Fruit fly (Drosophila melanogaster) whole organism, wandering third instar larva: ENCODE results near the gene CG10283.

Experiments
- Abd-B ChIP-seq: fragments of >200 bp; optimal IDR thresholded peaks from 2 replicates; lab custom pipeline; 2017; ENCODE audit warnings: missing biosample characterization, missing genetic modification characterization
- CG32264 ChIP-seq: fragments of 200-800 bp; sonication (Bioruptor generic); optimal IDR thresholded peaks from 2 replicates; lab custom pipeline; 2016; ENCODE audit warnings: missing biosample characterization, missing genetic modification characterization
- CG9705 ChIP-seq: fragments of 200-800 bp; sonication (Bioruptor generic); optimal IDR thresholded peaks from 2 replicates; lab custom pipeline; 2018; ENCODE audit warnings: missing biosample characterization, mild to moderate bottlenecking, missing genetic modification characterization
- CrebA ChIP-seq: fragments of 200-800 bp; sonication (Bioruptor generic); optimal IDR thresholded peaks from 2 replicates; lab custom pipeline; 2016; ENCODE audit warnings: missing biosample characterization, mild to moderate bottlenecking, missing genetic modification characterization, borderline replicate concordance
- Dfd ChIP-seq: fragments of >200 bp; optimal IDR thresholded peaks from 2 replicates; lab custom pipeline; 2017; ENCODE audit warnings: missing biosample characterization, missing genetic modification characterization
- Dif ChIP-seq: fragments of 200-275, 200-300 bp; sonication (Bioruptor generic); optimal IDR thresholded peaks from 2 replicates; lab custom pipeline; 2018; ENCODE audit warnings: missing biosample characterization, missing genetic modification characterization; ENCODE audit not compliant: partially characterized antibody
- GATAd ChIP-seq: sonication (Bioruptor generic); optimal IDR thresholded peaks from 2 replicates; lab custom pipeline; 2016; ENCODE audit warnings: missing biosample characterization, missing genetic modification characterization
- HLH106 ChIP-seq: fragments of 200-800 bp; optimal IDR thresholded peaks from 3 replicates; lab custom pipeline; 2019; ENCODE audit warnings: missing biosample characterization, mild to moderate bottlenecking, missing genetic modification characterization, moderate library complexity
- Hnf4 ChIP-seq: fragments of 200-800 bp; sonication (Bioruptor generic); optimal IDR thresholded peaks from 2 replicates; lab custom pipeline; 2016; ENCODE audit warnings: missing biosample characterization, mild to moderate bottlenecking, missing genetic modification characterization
- Hr78 ChIP-seq: fragments of >200 bp; optimal IDR thresholded peaks from 2 replicates; lab custom pipeline; 2017; ENCODE audit warnings: missing biosample characterization, missing genetic modification characterization
- Hr83 ChIP-seq: fragments of 200-300 bp; sonication (Bioruptor generic); optimal IDR thresholded peaks from 2 replicates; lab custom pipeline; 2016; ENCODE audit warnings: missing biosample characterization, mild to moderate bottlenecking, missing genetic modification characterization, moderate library complexity; ENCODE audit not compliant: poor library complexity, severe bottlenecking
- Mio ChIP-seq: sonication (Bioruptor generic); optimal IDR thresholded peaks from 2 replicates; lab custom pipeline; 2016; ENCODE audit warnings: missing biosample characterization, missing genetic modification characterization
- Myc ChIP-seq: fragments of >200 bp; optimal IDR thresholded peaks from 2 replicates; lab custom pipeline; 2017
- N ChIP-seq: fragments of >200 bp; optimal IDR thresholded peaks from 2 replicates; lab custom pipeline; 2018; ENCODE audit warnings: missing biosample characterization, missing external identifiers, missing genetic modification characterization
- OdsH ChIP-seq: fragments of 200-800 bp; sonication (Bioruptor generic); optimal IDR thresholded peaks from 2 replicates; lab custom pipeline; 2016; ENCODE audit warnings: missing biosample characterization, mild to moderate bottlenecking, missing genetic modification characterization
- Rel ChIP-seq, 2 experiments: fragments of 200-800 bp; sonication (Bioruptor generic) in 1 of 2; optimal IDR thresholded peaks; 2 replicates in 1 of 2; 3 replicates in 1 of 2; lab custom pipeline; 2016 to 2019; ENCODE audit warnings: mild to moderate bottlenecking in 2 of 2, missing biosample characterization in 2 of 2, missing genetic modification characterization in 2 of 2, moderate library complexity in 1 of 2
- Sp1 ChIP-seq: fragments of 200-800 bp; sonication (Bioruptor generic); optimal IDR thresholded peaks from 3 replicates; lab custom pipeline; 2019; ENCODE audit warnings: missing biosample characterization, mild to moderate bottlenecking, missing genetic modification characterization, moderate library complexity
- Vsx2 ChIP-seq: fragments of 200-300, 225-300 bp; sonication (Bioruptor generic); optimal IDR thresholded peaks from 2 replicates; lab custom pipeline; 2018; ENCODE audit warnings: missing biosample characterization, missing genetic modification characterization; ENCODE audit not compliant: partially characterized antibody
- br ChIP-seq: fragments of 200-800 bp; sonication (Bioruptor generic); optimal IDR thresholded peaks from 2 replicates; lab custom pipeline; 2016; ENCODE audit warnings: missing biosample characterization, missing genetic modification characterization
- brk ChIP-seq: fragments of 200-800 bp; sonication (Bioruptor generic); optimal IDR thresholded peaks from 2 replicates; lab custom pipeline; 2016; ENCODE audit warnings: missing biosample characterization, mild to moderate bottlenecking, missing genetic modification characterization
- dl ChIP-seq, 2 experiments: fragments of 175-275, 200-275 bp in 1 of 2; fragments of 200-275 bp in 1 of 2; sonication (Bioruptor generic); optimal IDR thresholded peaks; lab custom pipeline; 2018; ENCODE audit warnings: mild to moderate bottlenecking in 2 of 2, missing biosample characterization in 2 of 2, missing genetic modification characterization in 2 of 2, moderate library complexity in 2 of 2; ENCODE audit not compliant: partially characterized antibody in 2 of 2, insufficient read depth in 1 of 2
- dmrt93B ChIP-seq: fragments of 200-800 bp; sonication (Bioruptor generic); optimal IDR thresholded peaks from 2 replicates; lab custom pipeline; 2018; ENCODE audit warnings: missing biosample characterization, mild to moderate bottlenecking, missing genetic modification characterization
- dsf ChIP-seq: sonication (Bioruptor generic); optimal IDR thresholded peaks from 2 replicates; lab custom pipeline; 2016; ENCODE audit warnings: missing biosample characterization, missing genetic modification characterization, borderline replicate concordance
- ey ChIP-seq: fragments of 200-800 bp; sonication (Bioruptor generic); optimal IDR thresholded peaks from 2 replicates; lab custom pipeline; 2016; ENCODE audit warnings: missing biosample characterization, missing genetic modification characterization
- foxo ChIP-seq, 2 experiments: fragments of 200-800 bp; sonication (Bioruptor generic); optimal IDR thresholded peaks; 2 replicates in 1 of 2; 3 replicates in 1 of 2; lab custom pipeline; 2016 to 2017; ENCODE audit warnings: missing biosample characterization in 2 of 2, missing genetic modification characterization in 2 of 2
- fru ChIP-seq: fragments of 200-800 bp; sonication (Bioruptor generic); optimal IDR thresholded peaks from 3 replicates; lab custom pipeline; 2016; ENCODE audit warnings: missing biosample characterization, mild to moderate bottlenecking, missing genetic modification characterization
- h ChIP-seq: fragments of 200-800 bp; sonication (Bioruptor generic); optimal IDR thresholded peaks from 3 replicates; lab custom pipeline; 2016; ENCODE audit warnings: missing biosample characterization, mild to moderate bottlenecking, missing genetic modification characterization
- jim ChIP-seq: fragments of 175-275, 200-325 bp; sonication (Bioruptor generic); optimal IDR thresholded peaks from 2 replicates; lab custom pipeline; 2016; ENCODE audit warnings: missing biosample characterization, mild to moderate bottlenecking, missing genetic modification characterization
- lola ChIP-seq: fragments of >200 bp; optimal IDR thresholded peaks from 2 replicates; lab custom pipeline; 2017; ENCODE audit warnings: missing biosample characterization, missing genetic modification characterization
- pan ChIP-seq: fragments of >200 bp; optimal IDR thresholded peaks from 2 replicates; lab custom pipeline; 2017
- psq ChIP-seq: fragments of 200-800 bp; sonication (Bioruptor generic); optimal IDR thresholded peaks from 3 replicates; lab custom pipeline; 2017; ENCODE audit warnings: missing biosample characterization, mild to moderate bottlenecking, missing genetic modification characterization, moderate library complexity
- rgr ChIP-seq: fragments of 200-800 bp; sonication (Bioruptor generic); optimal IDR thresholded peaks from 3 replicates; lab custom pipeline; 2016; ENCODE audit warnings: missing biosample characterization, mild to moderate bottlenecking, missing genetic modification characterization
- sage ChIP-seq: fragments of 200-800 bp; sonication (Bioruptor generic); optimal IDR thresholded peaks from 2 replicates; lab custom pipeline; 2016; ENCODE audit warnings: missing biosample characterization, mild to moderate bottlenecking, missing genetic modification characterization
- sv ChIP-seq: fragments of 200-800 bp; sonication (Bioruptor generic); optimal IDR thresholded peaks from 3 replicates; lab custom pipeline; 2016; ENCODE audit warnings: missing biosample characterization, missing genetic modification characterization
- tai ChIP-seq: sonication (Bioruptor generic); optimal IDR thresholded peaks from 2 replicates; lab custom pipeline; 2016; ENCODE audit warnings: missing biosample characterization, missing genetic modification characterization
- usp ChIP-seq: fragments of >200 bp; optimal IDR thresholded peaks from 2 replicates; lab custom pipeline; 2017; ENCODE audit warnings: missing biosample characterization, missing genetic modification characterization
- woc ChIP-seq: sonication (Bioruptor generic); optimal IDR thresholded peaks from 2 replicates; lab custom pipeline; 2016; ENCODE audit warnings: missing biosample characterization, mild to moderate bottlenecking, missing genetic modification characterization

Gene CG10283

DNA sequence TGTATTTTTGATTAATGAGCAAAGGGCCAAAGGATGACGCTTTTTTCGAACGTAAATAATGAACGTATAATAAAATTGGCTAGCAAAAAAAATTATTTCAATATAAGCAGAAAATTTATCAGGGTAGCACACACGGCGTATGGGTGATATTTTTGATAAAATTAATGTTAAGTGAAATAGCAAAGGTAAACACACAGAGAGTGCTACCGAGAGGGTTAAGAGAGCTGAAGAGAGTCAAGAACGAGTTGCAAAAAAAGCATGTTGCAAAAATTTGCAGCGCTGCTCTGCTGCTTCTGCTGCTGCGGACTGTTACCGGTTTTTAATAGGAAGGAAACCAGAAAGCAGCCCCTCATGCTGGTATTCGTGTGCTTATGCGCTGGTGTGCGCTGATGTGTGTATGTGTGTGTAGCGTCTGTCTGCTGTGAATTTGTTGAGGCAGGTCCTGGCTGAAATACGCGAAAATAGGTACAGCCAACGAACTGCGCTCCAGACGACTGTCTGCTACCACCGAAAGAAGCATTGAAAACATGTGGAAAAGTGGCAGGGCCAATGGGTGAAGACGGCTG, 14.7 kb downstream of the CG10283 start:
- TF ChIP-seq Hnf4 (GFP tag; lab: Kevin White, UChicago) (no peak), ey (GFP tag; lab: Kevin White, UChicago) (no peak), psq (GFP tag; lab: Kevin White, UChicago) (peak; percentile 31), HLH106 (no peak), jim (GFP tag; lab: Kevin White, UChicago) (no peak), Vsx2 (peak; percentile 62), woc (GFP tag; lab: Kevin White, UChicago) (no peak), brk (no peak), Sp1 (GFP tag; lab: Kevin White, UChicago) (no peak), lola (GFP tag; lab: Kevin White, UChicago) (no peak), sage (GFP tag; lab: Kevin White, UChicago) (no peak)

DNA sequence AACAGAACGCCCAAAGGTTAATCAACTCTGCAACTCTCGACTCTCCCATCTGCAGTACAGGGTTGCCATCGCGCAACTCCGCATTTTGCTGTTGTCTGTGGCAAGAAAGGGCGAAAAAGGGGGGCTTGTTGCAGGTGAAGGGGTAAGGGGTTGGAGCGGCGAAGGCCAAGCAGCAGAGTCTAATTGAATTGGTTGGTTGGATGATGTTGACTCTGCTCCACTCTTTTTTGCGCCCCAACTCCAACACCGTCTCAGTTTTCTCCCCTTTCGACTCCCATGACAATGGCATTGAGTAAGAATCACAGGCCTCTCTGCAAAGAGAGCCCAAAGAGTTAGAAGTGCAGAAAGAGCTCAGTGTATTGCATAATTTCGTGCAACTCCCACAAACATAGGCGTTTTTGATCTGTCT, 15.7 kb downstream of the CG10283 start:
- TF ChIP-seq sv (GFP tag; lab: Kevin White, UChicago) (no peak), usp (GFP tag; lab: Kevin White, UChicago) (no peak), foxo (GFP tag; optimal IDR thresholded peaks at IDR 0.05; lab: Kevin White, UChicago) (peak in 1 of 2 experiments; percentile 45), Hnf4 (GFP tag; lab: Kevin White, UChicago) (peak; percentile 6), CrebA (GFP tag; lab: Kevin White, UChicago) (no peak), h (GFP tag; lab: Kevin White, UChicago) (peak; percentile 21), Vsx2 (no peak), Dif (GFP tag; lab: Kevin White, UChicago) (peak; percentile 51), tai (GFP tag; lab: Kevin White, UChicago) (no peak), Dfd (GFP tag; lab: Kevin White, UChicago) (no peak), Myc (no peak), Abd-B (GFP tag; lab: Kevin White, UChicago) (no peak), brk (no peak), CG9705 (GFP tag; lab: Kevin White, UChicago) (no peak), HLH106 (peak; percentile 37), sage (GFP tag; lab: Kevin White, UChicago) (no peak), GATAd (GFP tag; lab: Kevin White, UChicago) (no peak), dmrt93B (GFP tag; lab: Kevin White, UChicago) (no peak), N (no peak), dl (GFP tag; optimal IDR thresholded peaks at IDR 0.05; lab: Kevin White, UChicago; ENCODE audit: insufficient read depth in 1 of 2, partially characterized antibody in 2 of 2) (peak; percentile 5 to 14), dsf (GFP tag; lab: Kevin White, UChicago) (no peak), pan (lab: Kevin White, UChicago) (no peak), woc (GFP tag; lab: Kevin White, UChicago) (peak; percentile 36), jim (GFP tag; lab: Kevin White, UChicago) (no peak), br (GFP tag; lab: Kevin White, UChicago) (peak; percentile 23), Hr78 (GFP tag; lab: Kevin White, UChicago) (no peak), Sp1 (GFP tag; lab: Kevin White, UChicago) (no peak), OdsH (GFP tag; lab: Kevin White, UChicago) (no peak), Mio (GFP tag; lab: Kevin White, UChicago) (no peak), CG32264 (GFP tag; lab: Kevin White, UChicago) (no peak), Rel (GFP tag; optimal IDR thresholded peaks at IDR 0.05; lab: Kevin White, UChicago) (no peak), Rel (tag; optimal IDR thresholded peaks at IDR 0.05; lab: Kevin White, UChicago) (no peak), Hr83 (no peak), lola (GFP tag; lab: Kevin White, UChicago) (no peak), rgr (GFP tag; lab: Kevin White, UChicago) (peak; percentile 3), fru (GFP tag; lab: Kevin White, UChicago) (peak; percentile 40), psq (GFP tag; lab: Kevin White, UChicago) (peak; percentile 97), ey (GFP tag; lab: Kevin White, UChicago) (peak; percentile 53)
